Worm (Caenorhabditis elegans) whole organism, young adult: ENCODE results near the gene iscu-1.

ENCODE experiments used
- F49E8.2 ChIP-seq: sonication (generic microtip); optimal IDR thresholded peaks from 3 replicates; lab custom pipeline; 2017; ENCODE audit warnings: missing genetic modification characterization, mild to moderate bottlenecking, missing compliant biosample characterization, antibody characterized with exemption, moderate library complexity; ENCODE audit not compliant: insufficient read depth
- ccch-3 ChIP-seq: fragments of 200-800 bp; sonication (Bioruptor generic); optimal IDR thresholded peaks from 2 replicates; lab custom pipeline; 2018; ENCODE audit warnings: mild to moderate bottlenecking, missing genetic modification characterization, missing compliant biosample characterization
- xnd-1 ChIP-seq: sonication (generic microtip); optimal IDR thresholded peaks from 2 replicates; lab custom pipeline; 2016; ENCODE audit warnings: missing genotype, missing genetic modification reagents, missing genetic modification characterization, missing compliant biosample characterization
- zim-3 ChIP-seq: sonication (generic microtip); optimal IDR thresholded peaks from 2 replicates; lab custom pipeline; 2017; ENCODE audit warnings: mild to moderate bottlenecking, missing genetic modification characterization, moderate library complexity, missing compliant biosample characterization

- no peak for TF ChIP-seq xnd-1 (tag; lab: Kevin White, UChicago)
- no peak for TF ChIP-seq F49E8.2 (tag; lab: Kevin White, UChicago)
- no peak for TF ChIP-seq ccch-3 (GFP tag; lab: Kevin White, UChicago)
- TF ChIP-seq zim-3 = no peak
Observed at ce11 chrIV:13742244-13742643, 41.5 kb upstream of the iscu-1 start, which contains the start of gene C47A4.3.
